Fruit fly (Drosophila melanogaster): ENCODE results near the gene CG15465.
A peak's percentile ranks its signal among the peaks of the same experiment; 100 is the strongest.

Gene CG15465

dm6 chrX:5041525-5042454 lies 43.8 kb upstream of the CG15465 start (continued):
- TF ChIP-seq CG14965 (GFP tag; optimal IDR thresholded peaks at IDR 0.05; ENCODE audit: borderline replicate concordance) (no peak), CG13894 (tag; optimal IDR thresholded peaks at IDR 0.05) (peak; percentile 15), gt (GFP tag; IDR thresholded peaks at IDR 0.05) (0 out of 2 replicates have a peak, but pooled peaks have one; percentile 15), Bteb2 (GFP tag; optimal IDR thresholded peaks at IDR 0.05) (peak; percentile 28), amos (GFP tag; IDR thresholded peaks at IDR 0.05; ENCODE audit: partially characterized antibody) (no peak), Bgb (GFP tag; IDR thresholded peaks at IDR 0.05; ENCODE audit: partially characterized antibody) (no peak), ap (GFP tag; IDR thresholded peaks at IDR 0.05) (peak; percentile 62; the same call in 1 of the 2 replicates), CG7357 (GFP tag; IDR thresholded peaks at IDR 0.05) (peak; percentile 70), CG8944 (GFP tag; optimal IDR thresholded peaks at IDR 0.05) (no peak), CG8478 (optimal IDR thresholded peaks at IDR 0.05) (no peak), CG11456 (GFP tag; IDR thresholded peaks at IDR 0.05) (peak; percentile 84), CG3281 (GFP tag; optimal IDR thresholded peaks at IDR 0.05) (peak; percentile 64), fd102C (GFP tag; optimal IDR thresholded peaks at IDR 0.05) (no peak), Oli (tag; optimal IDR thresholded peaks at IDR 0.05) (peak; percentile 51), trem (tag; optimal IDR thresholded peaks at IDR 0.05) (no peak), CG16815 (GFP tag; optimal IDR thresholded peaks at IDR 0.05) (peak; percentile 8), unpg (GFP tag; optimal IDR thresholded peaks at IDR 0.05) (peak; percentile 60), jing (GFP tag; optimal IDR thresholded peaks at IDR 0.05) (peak; percentile 2), CG32767 (GFP tag; IDR thresholded peaks at IDR 0.05) (peak; percentile 62), CG32532 (GFP tag; IDR thresholded peaks at IDR 0.05) (peak; percentile 86), CG12769 (tag; optimal IDR thresholded peaks at IDR 0.05) (peak; percentile 59), Six4 (GFP tag; optimal IDR thresholded peaks at IDR 0.05) (peak; percentile 0), CG10209 (GFP tag; optimal IDR thresholded peaks at IDR 0.05) (peak; percentile 56), row (GFP tag; IDR thresholded peaks at IDR 0.05) (peak; percentile 85), CG3847 (GFP tag; IDR thresholded peaks at IDR 0.05) (peak; percentile 73), Ada2b (GFP tag; IDR thresholded peaks at IDR 0.05) (peak; percentile 80), esg (GFP tag; conservative IDR thresholded peaks at IDR 0.05) (peak; percentile 77), ind (GFP tag; optimal IDR thresholded peaks at IDR 0.05) (peak; percentile 57), ac (GFP tag; optimal IDR thresholded peaks at IDR 0.05) (no peak), Optix (GFP tag; IDR thresholded peaks at IDR 0.05) (peak; percentile 27; the same call in 1 of the 3 replicates), Asciz (GFP tag; optimal IDR thresholded peaks at IDR 0.05) (no peak), CG12104 (GFP tag; optimal IDR thresholded peaks at IDR 0.05) (peak; percentile 21), CG12391 (tag; optimal IDR thresholded peaks at IDR 0.05) (peak; percentile 55), CG13424 (tag; optimal IDR thresholded peaks at IDR 0.05) (peak; percentile 60), Usf (GFP tag; optimal IDR thresholded peaks at IDR 0.05) (no peak), CG34422 (GFP tag; IDR thresholded peaks at IDR 0.05) (peak; percentile 60; the same call in 2 of the 3 replicates), BEAF-32 (GFP tag; optimal IDR thresholded peaks at IDR 0.05) (no peak), phol (tag; optimal IDR thresholded peaks at IDR 0.05) (peak; percentile 42), CG17829 (tag; optimal IDR thresholded peaks at IDR 0.05) (peak; percentile 28), pho (GFP tag; optimal IDR thresholded peaks at IDR 0.05) (peak; percentile 28), CG14050 (GFP tag; IDR thresholded peaks at IDR 0.05) (peak; percentile 59; the same call in 2 of the 3 replicates), chm (GFP tag; IDR thresholded peaks at IDR 0.05) (peak; percentile 65; the same call in 1 of the 2 replicates), CG7839 (tag; optimal IDR thresholded peaks at IDR 0.05) (peak; percentile 84), Blimp-1 (GFP tag; optimal IDR thresholded peaks at IDR 0.05) (peak; percentile 53), otp (GFP tag; IDR thresholded peaks at IDR 0.05) (peak; percentile 75), Atf6 (GFP tag; IDR thresholded peaks at IDR 0.05) (peak; percentile 84), CG12071 (GFP tag; optimal IDR thresholded peaks at IDR 0.05) (peak; percentile 34), CG12744 (GFP tag; optimal IDR thresholded peaks at IDR 0.05) (no peak)
